Fruit fly (Drosophila melanogaster) whole organism, embryonic: Measurements from ENCODE around the gene CG7227.
A peak's percentile ranks its signal among the peaks of the same experiment; 100 is the strongest.

Experiments used
- Ada2b ChIP-seq: fragments of 200-800 bp; sonication (Bioruptor generic); IDR thresholded peaks from 2 replicates; pipeline ENCODE4 v1.3.6; 2022; ENCODE audit warnings: missing biosample characterization, missing genetic modification characterization
- CG11093 ChIP-seq: fragments of 200-800 bp; sonication (Bioruptor generic); IDR thresholded peaks from 3 replicates; pipeline ENCODE4 v1.3.6; 2022; ENCODE audit warnings: missing biosample characterization, missing genetic modification characterization
- CG11398 ChIP-seq: fragments of 200-800 bp; sonication (Bioruptor generic); optimal IDR thresholded peaks from 2 replicates; lab custom pipeline; 2016; ENCODE audit warnings: missing biosample characterization, missing genetic modification characterization
- CG11456 ChIP-seq: fragments of 200-800 bp; sonication (Bioruptor generic); IDR thresholded peaks from 3 replicates; pipeline ENCODE4 v1.3.6; 2022; ENCODE audit warnings: missing biosample characterization, missing genetic modification characterization
- CG1233 ChIP-seq: fragments of 200-800 bp; sonication (Bioruptor generic); optimal IDR thresholded peaks from 4 replicates; lab custom pipeline; 2018; ENCODE audit warnings: missing biosample characterization, mild to moderate bottlenecking, missing genetic modification characterization
- CG14860 ChIP-seq: fragments of 200-800 bp; sonication (Bioruptor generic); IDR thresholded peaks from 3 replicates; pipeline ENCODE4 v1.3.6; 2022; ENCODE audit warnings: missing biosample characterization, missing genetic modification characterization; ENCODE audit not compliant: partially characterized antibody
- CG1529 ChIP-seq: fragments of 200-800 bp; sonication (Bioruptor generic); optimal IDR thresholded peaks from 3 replicates; lab custom pipeline; 2018; ENCODE audit warnings: missing biosample characterization, missing genetic modification characterization
- CG17385 ChIP-seq: fragments of 200-800 bp; sonication (Bioruptor generic); optimal IDR thresholded peaks from 3 replicates; lab custom pipeline; 2018; ENCODE audit warnings: missing biosample characterization, mild to moderate bottlenecking, missing genetic modification characterization
- CG18764 ChIP-seq: fragments of 200-800 bp; sonication (Bioruptor generic); optimal IDR thresholded peaks from 3 replicates; lab custom pipeline; 2016; ENCODE audit warnings: missing biosample characterization, missing genetic modification characterization
- CG2712 ChIP-seq: fragments of 200-800 bp; optimal IDR thresholded peaks from 3 replicates; lab custom pipeline; 2019; ENCODE audit warnings: missing biosample characterization, mild to moderate bottlenecking, missing genetic modification characterization, moderate library complexity
- CG3281 ChIP-seq: fragments of 200-800 bp; sonication (Bioruptor generic); optimal IDR thresholded peaks from 3 replicates; lab custom pipeline; 2017; ENCODE audit warnings: missing biosample characterization, mild to moderate bottlenecking, missing genetic modification characterization
- CG33213 ChIP-seq: fragments of 200-800 bp; sonication (Bioruptor generic); optimal IDR thresholded peaks from 3 replicates; lab custom pipeline; 2016; ENCODE audit warnings: missing biosample characterization, missing genetic modification characterization
- CG4282 ChIP-seq: fragments of 200-800 bp; sonication (Bioruptor generic); optimal IDR thresholded peaks from 2 replicates; lab custom pipeline; 2016; ENCODE audit warnings: missing biosample characterization, missing genetic modification characterization
- CG4424 ChIP-seq: fragments of 200-800 bp; sonication (Bioruptor generic); optimal IDR thresholded peaks from 3 replicates; lab custom pipeline; 2016; ENCODE audit warnings: missing biosample characterization, missing genetic modification characterization
- CG6683 ChIP-seq: fragments of 200-800 bp; sonication (Bioruptor generic); optimal IDR thresholded peaks from 2 replicates; lab custom pipeline; 2017; ENCODE audit warnings: missing biosample characterization, mild to moderate bottlenecking, missing genetic modification characterization, missing genetic modification reagents
- CG6791 ChIP-seq: fragments of 200-800 bp; sonication (Bioruptor generic); IDR thresholded peaks from 3 replicates; pipeline ENCODE4 v1.3.6; 2022; ENCODE audit warnings: missing biosample characterization, missing genetic modification characterization; ENCODE audit not compliant: partially characterized antibody
- CG8281 ChIP-seq: fragments of 200-800 bp; sonication (Bioruptor generic); optimal IDR thresholded peaks from 2 replicates; lab custom pipeline; 2018; ENCODE audit warnings: missing biosample characterization, mild to moderate bottlenecking, missing genetic modification characterization, moderate library complexity
- CHES-1-like ChIP-seq: fragments of 200-800 bp; sonication (Bioruptor generic); optimal IDR thresholded peaks from 2 replicates; lab custom pipeline; 2016; ENCODE audit warnings: missing biosample characterization, missing genetic modification characterization
- Dad ChIP-seq: fragments of 200-800 bp; sonication (Bioruptor generic); optimal IDR thresholded peaks from 3 replicates; lab custom pipeline; 2016; ENCODE audit warnings: missing biosample characterization, missing genetic modification characterization
- Deaf1 ChIP-seq: fragments of 200-800 bp; optimal IDR thresholded peaks from 3 replicates; lab custom pipeline; 2019; ENCODE audit warnings: missing biosample characterization, mild to moderate bottlenecking, missing genetic modification characterization, moderate library complexity
- Dip3 ChIP-seq: fragments of 200-800 bp; sonication (Bioruptor generic); optimal IDR thresholded peaks from 3 replicates; lab custom pipeline; 2016; ENCODE audit warnings: missing biosample characterization, missing genetic modification characterization
- E2f1 ChIP-seq: fragments of 200-800 bp; sonication (Bioruptor generic); IDR thresholded peaks from 2 replicates; pipeline ENCODE4 v1.3.6; 2022; ENCODE audit warnings: missing biosample characterization, missing genetic modification characterization
- Ets65A ChIP-seq: fragments of 200-800 bp; sonication (Bioruptor generic); peaks from one replicate; lab custom pipeline; 2016; ENCODE audit warnings: missing biosample characterization, missing genetic modification characterization
- Ets97D ChIP-seq: fragments of 200-800 bp; sonication (Bioruptor generic); optimal IDR thresholded peaks from 3 replicates; lab custom pipeline; 2016; ENCODE audit warnings: missing biosample characterization, missing genetic modification characterization
- Lhr ChIP-seq: fragments of 200-800 bp; sonication (Bioruptor generic); optimal IDR thresholded peaks from 3 replicates; lab custom pipeline; 2017; ENCODE audit warnings: mild to moderate bottlenecking, missing biosample characterization, missing genetic modification reagents, missing genetic modification characterization
- Mrtf ChIP-seq: fragments of 200-800 bp; sonication (Bioruptor generic); IDR thresholded peaks from 3 replicates; pipeline ENCODE4 v1.3.6; 2022; ENCODE audit warnings: missing biosample characterization, missing genetic modification characterization
- Nf-YC ChIP-seq: fragments of 200-800 bp; optimal IDR thresholded peaks from 3 replicates; lab custom pipeline; 2019; ENCODE audit warnings: missing biosample characterization, mild to moderate bottlenecking, missing genetic modification characterization, moderate library complexity
- Sin3A ChIP-seq: fragments of >200 bp; optimal IDR thresholded peaks from 2 replicates; lab custom pipeline; 2018
- Xrp1 ChIP-seq: fragments of 200-800 bp; sonication (Bioruptor generic); IDR thresholded peaks from 2 replicates; pipeline ENCODE4 v1.3.6; 2022; ENCODE audit warnings: missing biosample characterization, missing genetic modification characterization
- bigmax ChIP-seq: fragments of 200-800 bp; sonication (Bioruptor generic); optimal IDR thresholded peaks from 2 replicates; lab custom pipeline; 2018; ENCODE audit warnings: missing biosample characterization, mild to moderate bottlenecking, missing genetic modification characterization
- ewg ChIP-seq: fragments of 200-800 bp; sonication (Bioruptor generic); optimal IDR thresholded peaks from 3 replicates; lab custom pipeline; 2017; ENCODE audit warnings: mild to moderate bottlenecking, missing biosample characterization, missing genetic modification reagents, missing genetic modification characterization
- exex ChIP-seq: fragments of 200-800 bp; sonication (Bioruptor generic); optimal IDR thresholded peaks from 4 replicates; lab custom pipeline; 2018; ENCODE audit warnings: missing biosample characterization, mild to moderate bottlenecking, missing genetic modification characterization, moderate library complexity
- fru ChIP-seq: fragments of >200 bp; optimal IDR thresholded peaks from 2 replicates; lab custom pipeline; 2017
- gsb ChIP-seq: fragments of 200-800 bp; sonication (Bioruptor generic); IDR thresholded peaks from 2 replicates; pipeline ENCODE4 v1.3.6; 2022; ENCODE audit warnings: missing biosample characterization, missing genetic modification characterization
- gt ChIP-seq: fragments of 200-800 bp; sonication (Bioruptor generic); IDR thresholded peaks from 2 replicates; pipeline ENCODE4 v1.3.6; 2022; ENCODE audit warnings: missing biosample characterization, missing genetic modification characterization
- ham ChIP-seq: fragments of 200-800 bp; sonication (Bioruptor generic); IDR thresholded peaks from 2 replicates; pipeline ENCODE4 v1.3.6; 2022; ENCODE audit warnings: missing biosample characterization, missing genetic modification characterization
- her ChIP-seq: fragments of 200-800 bp; sonication (Bioruptor generic); optimal IDR thresholded peaks from 2 replicates; lab custom pipeline; 2016; ENCODE audit warnings: missing biosample characterization, missing genetic modification characterization
- knrl ChIP-seq: fragments of 200-800 bp; sonication (Bioruptor generic); IDR thresholded peaks from 3 replicates; pipeline ENCODE4 v1.3.6; 2022; ENCODE audit warnings: missing biosample characterization, missing genetic modification characterization; ENCODE audit not compliant: partially characterized antibody
- lmd ChIP-seq: fragments of 200-800 bp; sonication (Bioruptor generic); IDR thresholded peaks from 2 replicates; pipeline ENCODE4 v1.3.6; 2022; ENCODE audit warnings: missing biosample characterization, missing genetic modification characterization
- nmo ChIP-seq: fragments of 200-800 bp; sonication (Bioruptor generic); optimal IDR thresholded peaks from 2 replicates; lab custom pipeline; 2018; ENCODE audit warnings: missing biosample characterization, mild to moderate bottlenecking, missing genetic modification characterization, moderate library complexity
- oc ChIP-seq: fragments of 200-800 bp; sonication (Bioruptor generic); optimal IDR thresholded peaks from 2 replicates; lab custom pipeline; 2018; ENCODE audit warnings: missing biosample characterization, mild to moderate bottlenecking, missing genetic modification characterization, moderate library complexity
- p53 ChIP-seq: fragments of 200-800 bp; sonication (Bioruptor generic); optimal IDR thresholded peaks from 2 replicates; lab custom pipeline; 2016; ENCODE audit warnings: missing biosample characterization, missing genetic modification characterization
- peb ChIP-seq: fragments of 200-800 bp; sonication (Bioruptor generic); IDR thresholded peaks from 2 replicates; pipeline ENCODE4 v1.3.6; 2022; ENCODE audit warnings: missing biosample characterization, missing genetic modification characterization
- phol ChIP-seq: fragments of 200-800 bp; sonication (Bioruptor generic); optimal IDR thresholded peaks from 3 replicates; lab custom pipeline; 2018; ENCODE audit warnings: missing biosample characterization, mild to moderate bottlenecking, missing genetic modification characterization, moderate library complexity
- pita ChIP-seq: fragments of 200-800 bp; sonication (Bioruptor generic); optimal IDR thresholded peaks from 2 replicates; lab custom pipeline; 2017; ENCODE audit warnings: missing biosample characterization, mild to moderate bottlenecking, missing genetic modification characterization
- sc ChIP-seq, 3 experiments: fragments of >200 bp in 2 of 3; fragments of 200-800 bp in 1 of 3; sonication (Bioruptor generic) in 1 of 3; optimal IDR thresholded peaks; 2 replicates in 2 of 3; 3 replicates in 1 of 3; lab custom pipeline; 2017; ENCODE audit warnings: mild to moderate bottlenecking in 1 of 3, missing biosample characterization in 1 of 3, missing genetic modification characterization in 1 of 3, missing genetic modification reagents in 1 of 3
- sd ChIP-seq: fragments of 200-800 bp; sonication (Bioruptor generic); optimal IDR thresholded peaks from 3 replicates; lab custom pipeline; 2018; ENCODE audit warnings: missing biosample characterization, mild to moderate bottlenecking, missing genetic modification characterization, moderate library complexity
- slbo ChIP-seq: fragments of 200-800 bp; sonication (Bioruptor generic); IDR thresholded peaks from 2 replicates; pipeline ENCODE4 v1.3.6; 2022; ENCODE audit warnings: missing biosample characterization, missing genetic modification characterization
- so ChIP-seq: fragments of 200-800 bp; sonication (Bioruptor generic); IDR thresholded peaks from 3 replicates; pipeline ENCODE4 v1.3.6; 2022; ENCODE audit warnings: missing biosample characterization, missing genetic modification characterization
- trem ChIP-seq: fragments of 200-800 bp; optimal IDR thresholded peaks from 3 replicates; lab custom pipeline; 2019; ENCODE audit warnings: missing biosample characterization, mild to moderate bottlenecking, missing genetic modification characterization, moderate library complexity
- vfl ChIP-seq: fragments of 200-800 bp; sonication (Bioruptor generic); optimal IDR thresholded peaks from 2 replicates; lab custom pipeline; 2016; ENCODE audit warnings: missing biosample characterization, missing genetic modification characterization
- zfh1 ChIP-seq: fragments of 200-800 bp; sonication (Bioruptor generic); IDR thresholded peaks from 3 replicates; pipeline ENCODE4 v1.3.6; 2022; ENCODE audit warnings: missing biosample characterization, missing genetic modification characterization

Gene CG7227

dm6 chr2L:8030693-8031210, 32.8 kb upstream of the CG7227 start, which contains the start of gene Cka (continued):
- TF ChIP-seq CG33213 (no peak), CG1233 (peak; percentile 23), fru (lab: Kevin White, UChicago) (no peak), exex (no peak), phol (peak; percentile 7), bigmax (GFP tag; lab: Kevin White, UChicago) (no peak), CG1529 (GFP tag; lab: Kevin White, UChicago) (no peak), E2f1 (no peak), oc (tag; lab: Kevin White, UChicago) (no peak), Ets97D (GFP tag; lab: Kevin White, UChicago) (no peak), CG4424 (GFP tag; lab: Kevin White, UChicago) (no peak), Lhr (GFP tag; lab: Kevin White, UChicago) (peak; percentile 30), gt (GFP tag; lab: Robert Waterston, UW) (no peak), CHES-1-like (GFP tag; lab: Kevin White, UChicago) (no peak), Dad (no peak), p53 (no peak), slbo (GFP tag; lab: Robert Waterston, UW) (0 out of 2 replicates have a peak, but pooled peaks have one; percentile 30), gsb (GFP tag; lab: Robert Waterston, UW) (no peak), sc (optimal IDR thresholded peaks at IDR 0.05; lab: Kevin White, UChicago) (no peak), sc (GFP tag; optimal IDR thresholded peaks at IDR 0.05; lab: Kevin White, UChicago) (no peak), Ets65A (GFP tag; lab: Kevin White, UChicago) (no peak), CG11093 (GFP tag; lab: Robert Waterston, UW) (no peak), Deaf1 (tag; lab: Kevin White, UChicago) (peak; percentile 23), knrl (GFP tag; lab: Robert Waterston, UW) (peak; percentile 21; the same call in 1 of the 3 replicates), zfh1 (no peak), CG8281 (tag; lab: Kevin White, UChicago) (no peak), Nf-YC (tag; lab: Kevin White, UChicago) (peak; percentile 81), her (GFP tag; lab: Kevin White, UChicago) (no peak), Ada2b (GFP tag; lab: Robert Waterston, UW) (no peak), lmd (GFP tag; lab: Robert Waterston, UW) (no peak), pita (GFP tag; lab: Kevin White, UChicago) (no peak), so (GFP tag; lab: Robert Waterston, UW) (no peak), CG17385 (GFP tag; lab: Kevin White, UChicago) (no peak), ham (GFP tag; lab: Robert Waterston, UW) (no peak), CG4282 (peak; percentile 17), Xrp1 (GFP tag; lab: Robert Waterston, UW) (no peak), Sin3A (lab: Kevin White, UChicago) (peak; percentile 46), nmo (GFP tag; lab: Kevin White, UChicago) (peak; percentile 35), Mrtf (GFP tag; lab: Robert Waterston, UW) (no peak), Dip3 (GFP tag; lab: Kevin White, UChicago) (no peak), trem (tag; lab: Kevin White, UChicago) (no peak), CG6791 (GFP tag; lab: Robert Waterston, UW) (no peak), CG18764 (GFP tag; lab: Kevin White, UChicago) (no peak), CG14860 (GFP tag; lab: Robert Waterston, UW) (0 out of 3 replicates have a peak, but pooled peaks have one; percentile 15), peb (no peak), vfl (GFP tag; lab: Kevin White, UChicago) (no peak), ewg (peak; percentile 13), sd (tag; lab: Kevin White, UChicago) (peak; percentile 68), CG2712 (tag; lab: Kevin White, UChicago) (no peak), CG11398 (GFP tag; lab: Kevin White, UChicago) (no peak), CG3281 (peak; percentile 43), CG6683 (GFP tag; lab: Kevin White, UChicago) (no peak), CG11456 (no peak)
